Worm (Caenorhabditis elegans): ENCODE measurements around the gene ZK418.2.

Gene ZK418.2

ce11 chrIII:7095156-7095555 is 4.0 kb downstream of the ZK418.2 start, which contains the start of gene nhr-9 (continued):
- TF ChIP-seq ztf-11 (tag; optimal IDR thresholded peaks at IDR 0.05) (no peak), F16B12.6 (tag; optimal IDR thresholded peaks at IDR 0.05) (no peak), elt-3 (tag; optimal IDR thresholded peaks at IDR 0.05) (no peak), nhr-77 (tag; optimal IDR thresholded peaks at IDR 0.05) (no peak), nhr-19 (GFP tag; conservative IDR thresholded peaks at IDR 0.05) (no peak)

- TF ChIP-seq unc-98 (GFP tag; IDR thresholded peaks at IDR 0.05), result no peak
- no peak for TF ChIP-seq nhr-28 (tag; optimal IDR thresholded peaks at IDR 0.05)
- TF ChIP-seq Y116A8C.19 (tag; optimal IDR thresholded peaks at IDR 0.05; ENCODE audit: borderline replicate concordance), result no peak
- TF ChIP-seq pax-3 (tag; optimal IDR thresholded peaks at IDR 0.05), result no peak
- TF ChIP-seq sptf-1 (tag; optimal IDR thresholded peaks at IDR 0.05), result no peak
- TF ChIP-seq ama-1 (optimal IDR thresholded peaks at IDR 0.05), result no peak
- TF ChIP-seq ceh-82 (tag; optimal IDR thresholded peaks at IDR 0.05), result no peak
- TF ChIP-seq sup-37 (GFP tag; optimal IDR thresholded peaks at IDR 0.05), result no peak
- TF ChIP-seq pag-3 (tag; optimal IDR thresholded peaks at IDR 0.05; ENCODE audit: borderline replicate concordance, insufficient read depth), result no peak
- TF ChIP-seq unc-86 (tag; optimal IDR thresholded peaks at IDR 0.05), result no peak
- no peak for TF ChIP-seq mab-9 (GFP tag; IDR thresholded peaks at IDR 0.05)
- no peak for TF ChIP-seq lin-15B (tag; optimal IDR thresholded peaks at IDR 0.05)
These were observed 5.3 kb downstream of the ZK418.2 start for ce11 chrIII:7096481-7096880.

- no peak for TF ChIP-seq grh-1 (GFP tag; IDR thresholded peaks at IDR 0.05)
- TF ChIP-seq irx-1 (tag; optimal IDR thresholded peaks at IDR 0.05), result no peak
- no peak for TF ChIP-seq ama-1 (optimal IDR thresholded peaks at IDR 0.05)
- no peak for TF ChIP-seq elt-3 (tag; optimal IDR thresholded peaks at IDR 0.05)
- TF ChIP-seq fkh-8 (tag; optimal IDR thresholded peaks at IDR 0.05), result peak; percentile 73
- TF ChIP-seq lin-13 (GFP tag; optimal IDR thresholded peaks at IDR 0.05), result no peak
- TF ChIP-seq fkh-4 (tag; optimal IDR thresholded peaks at IDR 0.05; ENCODE audit: borderline replicate concordance), result no peak
- TF ChIP-seq nhr-11 (tag; optimal IDR thresholded peaks at IDR 0.05), result peak; percentile 36
- no peak for TF ChIP-seq C34B4.2 (tag; optimal IDR thresholded peaks at IDR 0.05)
- no peak for TF ChIP-seq ztf-4 (tag; optimal IDR thresholded peaks at IDR 0.05)
- no peak for TF ChIP-seq lir-3 (tag; optimal IDR thresholded peaks at IDR 0.05; ENCODE audit: poor library complexity)
- TF ChIP-seq vab-15 (tag; optimal IDR thresholded peaks at IDR 0.05), result no peak
- no peak for TF ChIP-seq hlh-17 (GFP tag; optimal IDR thresholded peaks at IDR 0.05; ENCODE audit: borderline replicate concordance)
- peak; percentile 26 for TF ChIP-seq nhr-71 (tag; optimal IDR thresholded peaks at IDR 0.05)
- TF ChIP-seq dsc-1 (tag; optimal IDR thresholded peaks at IDR 0.05), result peak; percentile 55
- TF ChIP-seq ceh-90 (tag; optimal IDR thresholded peaks at IDR 0.05), result no peak
These were observed 8.9 kb downstream of the ZK418.2 start, which contains the start of gene ZK418.11 for ce11 chrIII:7100001-7100400. Gene ZK418.11, plus strand, starts transcription at chrIII:7100289.

- TF ChIP-seq pag-3 (tag; optimal IDR thresholded peaks at IDR 0.05; ENCODE audit: borderline replicate concordance, insufficient read depth) (no peak), xbp-1 (tag; optimal IDR thresholded peaks at IDR 0.05) (no peak), ceh-90 (tag; optimal IDR thresholded peaks at IDR 0.05) (no peak), nhr-28 (tag; optimal IDR thresholded peaks at IDR 0.05) (no peak), dsc-1 (tag; optimal IDR thresholded peaks at IDR 0.05) (no peak), F16B12.6 (tag; optimal IDR thresholded peaks at IDR 0.05) (no peak), C16A3.4 (tag; optimal IDR thresholded peaks at IDR 0.05) (no peak), nhr-90 (tag; optimal IDR thresholded peaks at IDR 0.05; ENCODE audit: poor library complexity) (no peak), unc-62 (GFP tag; optimal IDR thresholded peaks at IDR 0.05) (no peak), zag-1 (tag; optimal IDR thresholded peaks at IDR 0.05) (no peak), jun-1 (tag; optimal IDR thresholded peaks at IDR 0.05) (no peak), sup-37 (GFP tag; optimal IDR thresholded peaks at IDR 0.05) (no peak), mef-2 (tag; optimal IDR thresholded peaks at IDR 0.05) (no peak), irx-1 (tag; optimal IDR thresholded peaks at IDR 0.05) (no peak), egl-13 (tag; optimal IDR thresholded peaks at IDR 0.05) (no peak), aly-2 (tag; optimal IDR thresholded peaks at IDR 0.05) (no peak)
These were observed 10.8 kb downstream of the ZK418.2 start for ce11 chrIII:7101814-7102477.
